Worm (Caenorhabditis elegans) whole organism, early embryonic: Measurements from ENCODE around the gene T24A6.16.

ENCODE experiments used
- ama-1 ChIP-seq: fragments of 150-350 bp; optimal IDR thresholded peaks from 2 replicates; lab custom pipeline; 2014
- hmbx-1 ChIP-seq: sonication (generic microtip); optimal IDR thresholded peaks from 2 replicates; lab custom pipeline; 2016; ENCODE audit warnings: mild to moderate bottlenecking, missing genetic modification characterization, missing compliant biosample characterization
- hnd-1 ChIP-seq: sonication (generic microtip); optimal IDR thresholded peaks from 2 replicates; lab custom pipeline; 2016; ENCODE audit warnings: missing genetic modification characterization, missing compliant biosample characterization
- scrt-1 ChIP-seq: fragments of 200-800 bp; sonication (Bioruptor generic); IDR thresholded peaks from 2 replicates; pipeline ENCODE4 v1.3.6; 2022; ENCODE audit warnings: missing genetic modification characterization, missing compliant biosample characterization
- tbx-37 ChIP-seq: fragments of 200-800 bp; sonication (Bioruptor generic); conservative IDR thresholded peaks from 2 replicates; pipeline ENCODE4 v1.3.6; 2022; ENCODE audit warnings: missing genetic modification reagents, missing genetic modification characterization, missing compliant biosample characterization

ce11 chrV:3552740-3553469 is 9.8 kb downstream of the T24A6.16 start, which contains the start of gene T24A6.20:
- TF ChIP-seq ama-1 (lab: Kevin White, UChicago) (no peak), tbx-37 (GFP tag; lab: Robert Waterston, UW) (no peak), scrt-1 (GFP tag; lab: Robert Waterston, UW) (no peak), hmbx-1 (tag; lab: Kevin White, UChicago) (no peak), hnd-1 (tag; lab: Kevin White, UChicago) (no peak)
